Worm (Caenorhabditis elegans): ENCODE data around the gene nhr-8.
A peak's percentile ranks its signal among the peaks of the same experiment; 100 is the strongest.

The nhr-8 gene

DNA sequence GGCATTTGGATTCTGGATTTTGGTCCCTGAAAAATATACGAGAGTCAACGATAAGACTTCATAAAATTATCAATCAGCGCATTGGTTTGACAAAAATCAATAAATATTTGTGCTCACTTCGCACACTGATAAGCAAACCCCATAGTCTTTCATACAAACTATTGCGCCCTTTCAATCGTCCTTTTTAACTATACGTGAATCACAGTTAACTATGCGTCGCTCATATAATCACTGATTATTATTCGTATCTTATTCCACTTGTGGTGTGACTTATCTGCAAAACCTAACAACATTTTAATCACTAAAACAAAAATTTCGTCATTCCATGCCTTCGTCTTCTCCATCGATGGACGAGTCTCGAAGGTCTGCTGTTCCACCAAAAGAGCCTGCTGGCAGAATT lies at the start of gene nhr-8:
TSS of gene nhr-8 (plus strand) at position 160 of the 400 bp plus-strand sequence.
- peak; percentile 98 for TF ChIP-seq pqm-1 (tag; optimal IDR thresholded peaks at IDR 0.05)
- TF ChIP-seq jun-1 (tag; optimal IDR thresholded peaks at IDR 0.05), result peak; percentile 75
- TF ChIP-seq ama-1 (optimal IDR thresholded peaks at IDR 0.05), result no peak
- no peak for TF ChIP-seq nhr-77 (tag; optimal IDR thresholded peaks at IDR 0.05)
- peak; percentile 51 for TF ChIP-seq ceh-28 (tag; optimal IDR thresholded peaks at IDR 0.05)
- peak; percentile 99 for TF ChIP-seq elt-2 (tag; optimal IDR thresholded peaks at IDR 0.05)
- peak; percentile 42 for TF ChIP-seq fos-1 (tag; optimal IDR thresholded peaks at IDR 0.05)

- TF ChIP-seq fkh-10 (GFP tag; optimal IDR thresholded peaks at IDR 0.05) (peak; percentile 4), fos-1 (tag; optimal IDR thresholded peaks at IDR 0.05) (no peak)
Measured at ce11 chrIV:7661569-7661968, 49.2 kb upstream of the nhr-8 start.

ce11 chrIV:7663006-7663405 lies 47.8 kb upstream of the nhr-8 start:
- TF ChIP-seq ceh-82 (tag; optimal IDR thresholded peaks at IDR 0.05) (peak; percentile 46), elt-3 (tag; optimal IDR thresholded peaks at IDR 0.05) (no peak), lin-39 (tag; optimal IDR thresholded peaks at IDR 0.05) (peak; percentile 68), unc-62 (GFP tag; optimal IDR thresholded peaks at IDR 0.05) (peak; percentile 57), nfya-1 (tag; optimal IDR thresholded peaks at IDR 0.05; ENCODE audit: insufficient read depth) (peak; percentile 49), elt-1 (tag; optimal IDR thresholded peaks at IDR 0.05) (peak; percentile 77), zag-1 (tag; optimal IDR thresholded peaks at IDR 0.05) (no peak)

DNA sequence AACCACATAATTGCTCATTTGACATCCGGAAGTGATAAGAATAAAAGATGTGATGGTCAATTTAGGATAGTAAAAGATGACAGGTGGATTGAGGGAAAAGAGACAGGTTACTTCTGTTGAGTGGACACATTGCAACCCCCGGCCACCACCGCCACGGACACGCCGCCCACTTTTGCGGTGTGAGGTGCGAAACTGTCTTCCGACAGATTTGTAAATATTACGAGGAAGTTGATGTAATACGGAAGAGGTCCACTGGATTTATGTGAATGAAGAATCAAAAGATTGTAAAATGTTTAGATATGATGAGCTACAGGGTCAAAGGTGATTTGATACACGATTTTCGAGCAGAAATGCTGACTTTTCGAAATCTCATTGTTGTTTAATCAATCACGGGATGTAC lies 37.9 kb upstream of the nhr-8 start, which contains the start of gene C08G9.2:
TSS of gene C08G9.2 (minus strand) at position 101 of the 400 bp plus-strand sequence.
- TF ChIP-seq nhr-237 (tag; optimal IDR thresholded peaks at IDR 0.05), result no peak
- no peak for TF ChIP-seq tbx-2 (tag; optimal IDR thresholded peaks at IDR 0.05)
- no peak for TF ChIP-seq nhr-76 (tag; optimal IDR thresholded peaks at IDR 0.05)
- TF ChIP-seq zag-1 (tag; optimal IDR thresholded peaks at IDR 0.05), result no peak
- TF ChIP-seq nhr-43 (tag; optimal IDR thresholded peaks at IDR 0.05; ENCODE audit: poor library complexity, severe bottlenecking), result no peak

DNA sequence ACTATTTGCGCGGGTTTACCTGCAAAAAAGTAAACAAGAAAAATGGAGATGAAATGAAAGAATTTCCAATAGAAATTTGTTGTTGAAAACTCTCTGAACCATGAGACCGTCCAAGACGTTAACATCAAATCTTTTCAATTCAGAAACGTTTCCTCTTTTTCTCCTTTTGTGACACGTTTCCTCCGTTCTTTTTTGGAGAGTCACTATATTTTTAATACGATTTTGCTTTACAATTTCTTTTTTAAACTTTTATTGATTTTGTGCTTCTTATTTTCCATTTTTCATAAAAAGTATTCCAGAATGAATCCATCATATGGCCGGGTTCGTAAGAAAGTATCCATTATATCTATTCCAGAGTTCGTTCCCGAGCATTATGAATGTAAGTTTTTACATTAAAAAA lies 35.9 kb upstream of the nhr-8 start, which contains the start of gene itr-1:
TSS of gene itr-1 (plus strand) at position 301 of the 400 bp plus-strand sequence.
- TF ChIP-seq pqm-1 (tag; optimal IDR thresholded peaks at IDR 0.05) (no peak), lin-39 (tag; optimal IDR thresholded peaks at IDR 0.05) (no peak), fkh-10 (GFP tag; optimal IDR thresholded peaks at IDR 0.05) (no peak), egl-27 (tag; optimal IDR thresholded peaks at IDR 0.05) (no peak), eor-1 (tag; optimal IDR thresholded peaks at IDR 0.05) (no peak), nhr-25 (tag; optimal IDR thresholded peaks at IDR 0.05) (no peak), ama-1 (optimal IDR thresholded peaks at IDR 0.05) (no peak), hmg-11 (tag; optimal IDR thresholded peaks at IDR 0.05) (no peak), nhr-77 (tag; optimal IDR thresholded peaks at IDR 0.05) (no peak), elt-1 (tag; optimal IDR thresholded peaks at IDR 0.05) (no peak), nhr-67 (tag; optimal IDR thresholded peaks at IDR 0.05) (no peak), lsy-12 (tag; optimal IDR thresholded peaks at IDR 0.05) (no peak), pha-4 (tag; optimal IDR thresholded peaks at IDR 0.05) (no peak), unc-39 (tag; optimal IDR thresholded peaks at IDR 0.05) (no peak), mdl-1 (tag; optimal IDR thresholded peaks at IDR 0.05) (no peak), nfya-1 (tag; optimal IDR thresholded peaks at IDR 0.05; ENCODE audit: insufficient read depth) (no peak), nhr-43 (tag; optimal IDR thresholded peaks at IDR 0.05; ENCODE audit: poor library complexity, severe bottlenecking) (no peak), nhr-237 (tag; optimal IDR thresholded peaks at IDR 0.05) (no peak), tbx-2 (tag; optimal IDR thresholded peaks at IDR 0.05) (no peak)

- TF ChIP-seq nhr-28 (tag; optimal IDR thresholded peaks at IDR 0.05) (no peak), elt-1 (tag; optimal IDR thresholded peaks at IDR 0.05) (no peak), tbx-2 (tag; optimal IDR thresholded peaks at IDR 0.05) (no peak), nhr-12 (tag; optimal IDR thresholded peaks at IDR 0.05) (no peak), mml-1 (tag; optimal IDR thresholded peaks at IDR 0.05) (no peak), nhr-76 (tag; optimal IDR thresholded peaks at IDR 0.05) (no peak), ceh-9 (tag; optimal IDR thresholded peaks at IDR 0.05) (no peak), R02D3.7 (tag; optimal IDR thresholded peaks at IDR 0.05) (no peak), skn-1 (tag; optimal IDR thresholded peaks at IDR 0.05) (no peak), jun-1 (tag; optimal IDR thresholded peaks at IDR 0.05) (peak; percentile 43), pha-4 (tag; optimal IDR thresholded peaks at IDR 0.05) (peak; percentile 69), aly-2 (tag; optimal IDR thresholded peaks at IDR 0.05) (no peak), elt-2 (tag; optimal IDR thresholded peaks at IDR 0.05) (peak; percentile 83), fos-1 (tag; optimal IDR thresholded peaks at IDR 0.05) (no peak), fkh-10 (GFP tag; optimal IDR thresholded peaks at IDR 0.05) (no peak), pqm-1 (tag; optimal IDR thresholded peaks at IDR 0.05) (peak; percentile 62), hmg-11 (tag; optimal IDR thresholded peaks at IDR 0.05) (no peak), egl-27 (tag; optimal IDR thresholded peaks at IDR 0.05) (no peak), nhr-77 (tag; optimal IDR thresholded peaks at IDR 0.05) (no peak), nhr-23 (tag; optimal IDR thresholded peaks at IDR 0.05) (no peak)
Measured at ce11 chrIV:7679120-7679519, 31.7 kb upstream of the nhr-8 start.

Data from whole organism, L3 larva.